Worm (Caenorhabditis elegans): ENCODE data around the gene asp-15.

DNA sequence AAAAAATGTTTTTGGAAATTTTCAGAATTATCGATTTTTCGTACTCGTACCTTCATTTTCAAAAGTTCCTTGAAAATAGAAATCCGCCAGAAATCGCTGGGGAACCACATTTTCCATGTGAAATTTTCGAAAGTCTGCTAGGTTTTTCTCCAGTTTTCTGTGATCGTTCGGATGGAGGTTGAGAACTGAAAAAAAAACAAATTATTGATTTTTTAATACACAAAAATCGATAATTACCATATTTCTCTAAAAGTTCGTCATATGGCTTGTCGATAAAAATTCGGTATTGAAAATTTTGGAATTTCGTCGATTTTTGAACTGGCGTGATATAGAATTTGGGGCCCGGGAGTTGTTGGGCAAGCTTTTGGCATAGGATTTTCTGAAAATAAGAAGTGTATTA lies 32.2 kb upstream of the asp-15 start:
- TF ChIP-seq ztf-11 (tag; optimal IDR thresholded peaks at IDR 0.05): no peak
- TF ChIP-seq nhr-25 (tag; optimal IDR thresholded peaks at IDR 0.05): no peak
- TF ChIP-seq lsy-2 (tag; optimal IDR thresholded peaks at IDR 0.05): no peak
- no peak for TF ChIP-seq nhr-23 (tag; optimal IDR thresholded peaks at IDR 0.05)
- TF ChIP-seq zag-1 (tag; optimal IDR thresholded peaks at IDR 0.05): no peak
- no peak for TF ChIP-seq lin-13 (GFP tag; optimal IDR thresholded peaks at IDR 0.05)
- no peak for TF ChIP-seq egl-27 (tag; optimal IDR thresholded peaks at IDR 0.05)
- TF ChIP-seq unc-62 (GFP tag; optimal IDR thresholded peaks at IDR 0.05): no peak
- TF ChIP-seq R02D3.7 (tag; optimal IDR thresholded peaks at IDR 0.05): no peak
- no peak for TF ChIP-seq elt-3 (tag; optimal IDR thresholded peaks at IDR 0.05)
- TF ChIP-seq lin-11 (tag; optimal IDR thresholded peaks at IDR 0.05): no peak
- no peak for TF ChIP-seq lin-39 (tag; optimal IDR thresholded peaks at IDR 0.05)
- TF ChIP-seq ztf-4 (tag; optimal IDR thresholded peaks at IDR 0.05): no peak
